Fruit fly (Drosophila melanogaster) whole organism, adult: ENCODE measurements around the gene CG15547.

Experiments used
- CG12768 ChIP-seq: fragments of 200-800 bp; sonication (Bioruptor generic); optimal IDR thresholded peaks from 2 replicates; lab custom pipeline; 2017; ENCODE audit warnings: missing biosample characterization, missing genetic modification characterization, mild to moderate bottlenecking, moderate library complexity, missing genetic modification reagents
- CG33017 ChIP-seq: fragments of 200-800 bp; sonication (Bioruptor generic); optimal IDR thresholded peaks from 2 replicates; lab custom pipeline; 2018; ENCODE audit warnings: missing biosample characterization, mild to moderate bottlenecking, missing genetic modification characterization, moderate library complexity
- CG5204 ChIP-seq: fragments of 200-800 bp; sonication (Bioruptor generic); optimal IDR thresholded peaks from 2 replicates; lab custom pipeline; 2016; ENCODE audit warnings: missing biosample characterization, missing genetic modification characterization
- Crg-1 ChIP-seq: fragments of 200-800 bp; sonication (Bioruptor generic); optimal IDR thresholded peaks from 2 replicates; lab custom pipeline; 2016; ENCODE audit warnings: missing biosample characterization, missing genetic modification characterization
- Hr96 ChIP-seq: fragments of 200-800 bp; sonication (Bioruptor generic); optimal IDR thresholded peaks from 2 replicates; lab custom pipeline; 2016; ENCODE audit warnings: missing biosample characterization, missing genetic modification characterization
- bab1 ChIP-seq: fragments of 200-800 bp; sonication (Bioruptor generic); optimal IDR thresholded peaks from 3 replicates; lab custom pipeline; 2019; ENCODE audit warnings: missing biosample characterization, mild to moderate bottlenecking, missing genetic modification characterization, moderate library complexity
- cic ChIP-seq: fragments of 200-800 bp; sonication (Bioruptor generic); optimal IDR thresholded peaks from 2 replicates; lab custom pipeline; 2017; ENCODE audit warnings: missing biosample characterization, mild to moderate bottlenecking, missing genetic modification characterization, moderate library complexity
- kay ChIP-seq: fragments of 200-800 bp; sonication (Bioruptor generic); peaks from one replicate; lab custom pipeline; 2016; ENCODE audit warnings: missing biosample characterization, missing genetic modification characterization, borderline replicate concordance
- ovo ChIP-seq: fragments of 200-800 bp; sonication (Bioruptor generic); optimal IDR thresholded peaks from 2 replicates; lab custom pipeline; 2016; ENCODE audit warnings: missing biosample characterization, missing genetic modification characterization

- TF ChIP-seq CG5204 (GFP tag; lab: Kevin White, UChicago) (no peak), Hr96 (GFP tag; lab: Kevin White, UChicago) (no peak), cic (GFP tag; lab: Kevin White, UChicago) (no peak), kay (GFP tag; lab: Kevin White, UChicago) (no peak), ovo (GFP tag; lab: Kevin White, UChicago) (no peak), bab1 (GFP tag; lab: Kevin White, UChicago) (no peak), CG33017 (no peak), Crg-1 (GFP tag; lab: Kevin White, UChicago) (no peak), CG12768 (no peak)
These were observed 10.4 kb upstream of the CG15547 start, which contains the start of gene Cyp4c3 for dm6 chr3R:30893738-30894137.
